Worm (Caenorhabditis elegans) whole organism, L4 larva: Measurements from ENCODE around the gene B0250.7.

ENCODE experiments used
- D1046.2 ChIP-seq: fragments of 200-800 bp; sonication (Bioruptor generic); IDR thresholded peaks from 2 replicates; pipeline ENCODE4 v1.3.6; 2022; ENCODE audit warnings: missing genetic modification characterization, missing compliant biosample characterization
- F10B5.3 ChIP-seq: sonication (generic microtip); optimal IDR thresholded peaks from 2 replicates; lab custom pipeline; 2016; ENCODE audit warnings: mild to moderate bottlenecking, missing genetic modification characterization, missing compliant biosample characterization
- F26F4.8 ChIP-seq: fragments of 200-800 bp; sonication (Bioruptor generic); conservative IDR thresholded peaks from 2 replicates; pipeline ENCODE4 v1.3.6; 2022; ENCODE audit warnings: missing genetic modification characterization, missing compliant biosample characterization
- R02D3.7 ChIP-seq: fragments of 150-350 bp; sonication (generic microtip); optimal IDR thresholded peaks from 3 replicates; lab custom pipeline; 2014; ENCODE audit warnings: missing biosample characterization, missing genetic modification characterization
- Y105C5A.15 ChIP-seq: fragments of 200-800 bp; sonication (Bioruptor generic); IDR thresholded peaks from 2 replicates; pipeline ENCODE4 v1.3.6; 2022; ENCODE audit warnings: missing genetic modification characterization, missing compliant biosample characterization
- Y48G9A.11 ChIP-seq: fragments of 200-800 bp; sonication (Bioruptor generic); IDR thresholded peaks from 2 replicates; pipeline ENCODE4 v1.3.6; 2022; ENCODE audit warnings: missing genetic modification reagents, missing genetic modification characterization, missing compliant biosample characterization
- Y75B8A.6 ChIP-seq: fragments of 200-800 bp; sonication (Bioruptor generic); IDR thresholded peaks from 2 replicates; pipeline ENCODE4 v1.3.6; 2022; ENCODE audit warnings: missing genetic modification reagents, missing genetic modification characterization, missing compliant biosample characterization
- ZK337.2 ChIP-seq: fragments of 200-800 bp; sonication (Bioruptor generic); IDR thresholded peaks from 2 replicates; pipeline ENCODE4 v1.3.6; 2022; ENCODE audit warnings: missing genetic modification reagents, missing genetic modification characterization, missing compliant biosample characterization
- ZK546.5 ChIP-seq, 2 experiments: sonication (generic microtip); optimal IDR thresholded peaks; 2 replicates each; lab custom pipeline; 2017; ENCODE audit warnings: missing biosample characterization in 2 of 2, missing genetic modification characterization in 2 of 2
- aha-1 ChIP-seq: fragments of 150-350 bp; peaks from one replicate; lab custom pipeline; 2014; ENCODE audit warnings: missing biosample characterization, missing genetic modification characterization
- ama-1 ChIP-seq: fragments of 150-350 bp; optimal IDR thresholded peaks from 2 replicates; lab custom pipeline; 2014; ENCODE audit warnings: inconsistent platforms, mixed read lengths
- attf-4 ChIP-seq: sonication (generic microtip); optimal IDR thresholded peaks from 3 replicates; lab custom pipeline; 2017; ENCODE audit warnings: missing biosample characterization, missing genetic modification characterization
- ceh-44 ChIP-seq: fragments of 200-800 bp; sonication (Bioruptor generic); IDR thresholded peaks from 2 replicates; pipeline ENCODE4 v1.3.6; 2022; ENCODE audit warnings: missing genetic modification reagents, missing genetic modification characterization, missing compliant biosample characterization
- ces-1 ChIP-seq: fragments of 150-350 bp; sonication (generic microtip); optimal IDR thresholded peaks from 4 replicates; lab custom pipeline; 2014; ENCODE audit warnings: missing biosample characterization, missing genetic modification reagents, missing genetic modification characterization
- daf-12 ChIP-seq: fragments of 150-350 bp; optimal IDR thresholded peaks from 2 replicates; lab custom pipeline; 2014; ENCODE audit warnings: missing biosample characterization, missing genetic modification reagents, missing genetic modification characterization
- daf-8 ChIP-seq: fragments of 200-800 bp; sonication (Bioruptor generic); IDR thresholded peaks from 2 replicates; pipeline ENCODE4 v1.3.6; 2022; ENCODE audit warnings: missing genetic modification characterization, missing compliant biosample characterization
- dmd-9 ChIP-seq: fragments of 200-800 bp; sonication (Bioruptor generic); IDR thresholded peaks from 2 replicates; pipeline ENCODE4 v1.3.6; 2022; ENCODE audit warnings: missing genetic modification reagents, missing genetic modification characterization, missing compliant biosample characterization
- dve-1 ChIP-seq: sonication (generic microtip); optimal IDR thresholded peaks from 2 replicates; lab custom pipeline; 2017; ENCODE audit warnings: antibody characterized with exemption, mild to moderate bottlenecking, missing genetic modification characterization, missing compliant biosample characterization; ENCODE audit not compliant: insufficient read depth
- fos-1 ChIP-seq: fragments of 150-350 bp; optimal IDR thresholded peaks from 2 replicates; lab custom pipeline; 2014; ENCODE audit warnings: missing biosample characterization, missing genetic modification characterization
- gei-8 ChIP-seq: fragments of 200-800 bp; sonication (Bioruptor generic); optimal IDR thresholded peaks from 2 replicates; lab custom pipeline; 2018; ENCODE audit warnings: mild to moderate bottlenecking, missing genetic modification characterization, missing compliant biosample characterization
- hif-1 ChIP-seq, 2 experiments: sonication (generic microtip); optimal IDR thresholded peaks; 2 replicates each; lab custom pipeline; 2016 to 2017; ENCODE audit warnings: missing compliant biosample characterization in 2 of 2, missing genetic modification characterization in 2 of 2, missing genetic modification reagents in 2 of 2, missing genotype in 2 of 2, mild to moderate bottlenecking in 1 of 2
- hlh-11 ChIP-seq: fragments of 200-800 bp; sonication (Bioruptor generic); optimal IDR thresholded peaks from 2 replicates; lab custom pipeline; 2018; ENCODE audit warnings: mild to moderate bottlenecking, missing genetic modification characterization, missing compliant biosample characterization
- jun-1 ChIP-seq: fragments of 150-350 bp; optimal IDR thresholded peaks from 2 replicates; lab custom pipeline; 2014; ENCODE audit warnings: missing biosample characterization, missing genetic modification reagents, missing genetic modification characterization
- lim-7 ChIP-seq: fragments of 200-800 bp; sonication (Bioruptor generic); IDR thresholded peaks from 2 replicates; pipeline ENCODE4 v1.3.6; 2022; ENCODE audit warnings: missing genetic modification characterization, missing compliant biosample characterization
- lin-1 ChIP-seq: fragments of 200-800 bp; sonication (Bioruptor generic); IDR thresholded peaks from 2 replicates; pipeline ENCODE4 v1.3.6; 2022; ENCODE audit warnings: missing genetic modification reagents, missing genetic modification characterization, missing compliant biosample characterization
- lin-29 ChIP-seq: fragments of 200-800 bp; sonication (Bioruptor generic); IDR thresholded peaks from 2 replicates; pipeline ENCODE4 v1.3.6; 2022; ENCODE audit warnings: missing genetic modification reagents, missing genetic modification characterization, missing compliant biosample characterization
- lir-3 ChIP-seq: sonication (generic microtip); optimal IDR thresholded peaks from 2 replicates; lab custom pipeline; 2016; ENCODE audit warnings: mild to moderate bottlenecking, missing genetic modification characterization, missing compliant biosample characterization
- lsy-2 ChIP-seq, 2 experiments: fragments of 150-350 bp in 1 of 2; sonication (generic microtip) in 1 of 2; optimal IDR thresholded peaks; 2 replicates each; lab custom pipeline; 2014 to 2017; ENCODE audit warnings: missing biosample characterization in 2 of 2, missing genetic modification characterization in 2 of 2
- madf-5 ChIP-seq, 2 experiments: fragments of 200-800 bp; sonication (Bioruptor generic); IDR thresholded peaks; 2 replicates each; pipeline ENCODE4 v1.3.6; 2022; ENCODE audit warnings: missing compliant biosample characterization in 2 of 2, missing genetic modification characterization in 2 of 2
- madf-9 ChIP-seq: fragments of 200-800 bp; sonication (Bioruptor generic); conservative IDR thresholded peaks from 2 replicates; pipeline ENCODE4 v1.3.6; 2022; ENCODE audit warnings: missing genetic modification reagents, missing genetic modification characterization, missing compliant biosample characterization
- mes-2 ChIP-seq: sonication (generic microtip); optimal IDR thresholded peaks from 2 replicates; lab custom pipeline; 2016; ENCODE audit warnings: missing genotype, mild to moderate bottlenecking, missing genetic modification characterization, missing compliant biosample characterization; ENCODE audit not compliant: poor library complexity, severe bottlenecking
- mxl-3 ChIP-seq: fragments of 200-800 bp; sonication (Bioruptor generic); optimal IDR thresholded peaks from 2 replicates; lab custom pipeline; 2018; ENCODE audit warnings: mild to moderate bottlenecking, missing genetic modification characterization, missing compliant biosample characterization
- nhr-11 ChIP-seq: fragments of 150-350 bp; optimal IDR thresholded peaks from 2 replicates; lab custom pipeline; 2014; ENCODE audit warnings: missing biosample characterization, missing genetic modification characterization
- nhr-237 ChIP-seq: sonication (generic microtip); optimal IDR thresholded peaks from 2 replicates; lab custom pipeline; 2017; ENCODE audit warnings: missing biosample characterization, missing genetic modification characterization
- nhr-25 ChIP-seq: sonication (generic microtip); optimal IDR thresholded peaks from 2 replicates; lab custom pipeline; 2017; ENCODE audit warnings: missing genetic modification characterization, mild to moderate bottlenecking, missing compliant biosample characterization, antibody characterized with exemption, moderate library complexity, borderline replicate concordance; ENCODE audit not compliant: insufficient read depth
- nhr-28 ChIP-seq: fragments of 150-350 bp; optimal IDR thresholded peaks from 2 replicates; lab custom pipeline; 2014; ENCODE audit warnings: missing biosample characterization, missing genetic modification characterization
- nhr-48 ChIP-seq: sonication (generic microtip); optimal IDR thresholded peaks from 2 replicates; lab custom pipeline; 2016; ENCODE audit warnings: mild to moderate bottlenecking, missing genetic modification characterization, missing compliant biosample characterization
- nhr-77 ChIP-seq: fragments of 150-350 bp; optimal IDR thresholded peaks from 2 replicates; lab custom pipeline; 2014; ENCODE audit warnings: missing biosample characterization, missing genetic modification characterization
- php-3 ChIP-seq: fragments of 200-800 bp; sonication (Bioruptor generic); IDR thresholded peaks from 2 replicates; pipeline ENCODE4 v1.3.6; 2022; ENCODE audit warnings: missing genetic modification reagents, missing genetic modification characterization, missing compliant biosample characterization
- pqm-1 ChIP-seq: sonication (generic microtip); optimal IDR thresholded peaks from 2 replicates; lab custom pipeline; 2017; ENCODE audit warnings: missing biosample characterization, missing genetic modification characterization
- saeg-2 ChIP-seq: fragments of 200-800 bp; sonication (Bioruptor generic); IDR thresholded peaks from 2 replicates; pipeline ENCODE4 v1.3.6; 2022; ENCODE audit warnings: missing genetic modification reagents, missing genetic modification characterization, missing compliant biosample characterization
- skn-1 ChIP-seq: fragments of 150-350 bp; optimal IDR thresholded peaks from 2 replicates; lab custom pipeline; 2014; ENCODE audit warnings: missing biosample characterization, missing genetic modification characterization
- snpc-4 ChIP-seq: fragments of 150-350 bp; optimal IDR thresholded peaks from 2 replicates; lab custom pipeline; 2014; ENCODE audit warnings: missing biosample characterization, missing genetic modification characterization
- spr-1 ChIP-seq: sonication (generic microtip); optimal IDR thresholded peaks from 2 replicates; lab custom pipeline; 2016; ENCODE audit warnings: mild to moderate bottlenecking, missing genetic modification characterization, missing compliant biosample characterization
- spr-3 ChIP-seq: fragments of 200-800 bp; sonication (Bioruptor generic); optimal IDR thresholded peaks from 2 replicates; lab custom pipeline; 2018; ENCODE audit warnings: mild to moderate bottlenecking, missing genetic modification characterization, missing compliant biosample characterization
- unc-130 ChIP-seq: sonication (generic microtip); optimal IDR thresholded peaks from 2 replicates; lab custom pipeline; 2016; ENCODE audit warnings: missing genetic modification reagents, missing genetic modification characterization, missing compliant biosample characterization
- unc-62 ChIP-seq, 3 experiments: fragments of 150-350 bp in 1 of 3; sonication (generic microtip); optimal IDR thresholded peaks in 2 of 3; peaks in 1 of 3; 1 replicate in 1 of 3; 2 replicates in 2 of 3; lab custom pipeline; 2014 to 2017; ENCODE audit warnings: missing biosample characterization in 3 of 3, missing genetic modification characterization in 3 of 3, missing genetic modification reagents in 3 of 3, missing genotype in 1 of 3
- zag-1 ChIP-seq: fragments of 150-350 bp; optimal IDR thresholded peaks from 2 replicates; lab custom pipeline; 2014; ENCODE audit warnings: missing biosample characterization, missing genetic modification characterization
- zfp-3 ChIP-seq: fragments of 200-800 bp; sonication (Bioruptor generic); conservative IDR thresholded peaks from 2 replicates; pipeline ENCODE4 v1.3.6; 2022; ENCODE audit warnings: missing genetic modification reagents, missing genetic modification characterization, missing compliant biosample characterization
- zip-11 ChIP-seq: fragments of 200-800 bp; sonication (Bioruptor generic); IDR thresholded peaks from 2 replicates; pipeline ENCODE4 v1.3.6; 2022; ENCODE audit warnings: missing genetic modification characterization, missing compliant biosample characterization

B0250.7 gene

DNA sequence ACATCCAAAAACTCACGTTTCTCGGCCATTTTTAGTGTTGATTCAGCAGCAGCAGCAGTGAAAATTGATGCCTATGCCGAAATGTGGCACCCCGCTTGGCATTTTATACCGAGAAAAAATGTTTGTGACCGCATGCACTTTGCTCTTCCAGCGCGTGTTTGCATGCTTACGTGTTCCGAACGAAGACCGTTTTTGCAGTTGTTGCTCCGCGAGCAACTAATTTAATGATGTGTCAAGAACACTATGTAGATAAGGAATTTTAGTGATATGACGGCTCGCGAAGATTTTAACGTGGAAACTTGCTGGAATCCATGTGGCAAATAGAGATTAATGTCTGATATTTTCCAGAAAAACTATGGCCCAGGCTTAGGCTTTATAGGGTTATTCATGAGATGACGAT is 23.1 kb upstream of the B0250.7 start, which contains the start of gene dct-16 (continued):
- peak; percentile 86 for TF ChIP-seq dve-1 (tag; lab: Kevin White, UChicago)
- TF ChIP-seq F10B5.3 (tag; lab: Kevin White, UChicago): no peak
- TF ChIP-seq mxl-3 (GFP tag; lab: Kevin White, UChicago): peak; percentile 5
- TF ChIP-seq snpc-4 (tag; lab: Kevin White, UChicago): no peak
- no peak for TF ChIP-seq Y105C5A.15 (GFP tag; lab: Robert Waterston, UW)
- no peak for TF ChIP-seq daf-12 (tag; lab: Kevin White, UChicago)
- TF ChIP-seq attf-4 (tag; lab: Kevin White, UChicago): no peak
- no peak for TF ChIP-seq Y48G9A.11 (GFP tag; lab: Robert Waterston, UW)
- TF ChIP-seq daf-8 (GFP tag; lab: Robert Waterston, UW): no peak
- TF ChIP-seq jun-1 (tag; lab: Kevin White, UChicago): no peak
- TF ChIP-seq nhr-237 (tag; lab: Kevin White, UChicago): no peak
- TF ChIP-seq ama-1: no peak
- no peak for TF ChIP-seq zfp-3 (GFP tag; lab: Robert Waterston, UW)
- no peak for TF ChIP-seq ceh-44 (GFP tag; lab: Robert Waterston, UW)
- no peak for TF ChIP-seq lin-29 (GFP tag; lab: Robert Waterston, UW)
- no peak for TF ChIP-seq R02D3.7 (tag; lab: Kevin White, UChicago)
- TF ChIP-seq gei-8: peak; percentile 26
- TF ChIP-seq unc-62 (GFP tag; optimal IDR thresholded peaks at IDR 0.05 in 1 of 2; lab: Kevin White, UChicago): no peak
- no peak for TF ChIP-seq unc-62 (tag; optimal IDR thresholded peaks at IDR 0.05; lab: Kevin White, UChicago)
- TF ChIP-seq ces-1 (GFP tag; lab: Kevin White, UChicago): no peak
- peak; percentile 85 for TF ChIP-seq nhr-48 (tag; lab: Kevin White, UChicago)
- TF ChIP-seq nhr-77 (tag; lab: Kevin White, UChicago): no peak
- TF ChIP-seq zag-1 (tag; lab: Kevin White, UChicago): no peak
- no peak for TF ChIP-seq lim-7
- TF ChIP-seq madf-9: no peak
- TF ChIP-seq php-3 (GFP tag; lab: Robert Waterston, UW): peak; percentile 90
- peak; percentile 56 for TF ChIP-seq pqm-1 (tag; lab: Kevin White, UChicago)
- no peak for TF ChIP-seq D1046.2 (GFP tag; lab: Robert Waterston, UW)
- peak; percentile 58; the same call in 1 of the 2 replicates for TF ChIP-seq saeg-2 (GFP tag; lab: Robert Waterston, UW)
- TF ChIP-seq nhr-11 (tag; lab: Kevin White, UChicago): no peak
- TF ChIP-seq dmd-9 (GFP tag; lab: Robert Waterston, UW): no peak
- TF ChIP-seq nhr-28 (tag; lab: Kevin White, UChicago): peak; percentile 63

- TF ChIP-seq zip-11 (GFP tag; lab: Robert Waterston, UW) (no peak), lsy-2 (tag; optimal IDR thresholded peaks at IDR 0.05; lab: Kevin White, UChicago) (no peak), nhr-25 (no peak), unc-130 (GFP tag; lab: Kevin White, UChicago) (no peak), Y75B8A.6 (GFP tag; lab: Robert Waterston, UW) (peak; percentile 30; the same call in 1 of the 2 replicates), ZK546.5 (tag; optimal IDR thresholded peaks at IDR 0.05; lab: Kevin White, UChicago) (no peak), ZK337.2 (GFP tag; lab: Robert Waterston, UW) (no peak), spr-3 (GFP tag; lab: Kevin White, UChicago) (no peak), madf-9 (0 out of 2 replicates have a peak, but pooled peaks have one; percentile 9), aha-1 (tag; lab: Kevin White, UChicago) (peak; percentile 19), hif-1 (tag; optimal IDR thresholded peaks at IDR 0.05; lab: Kevin White, UChicago) (no peak), lir-3 (tag; lab: Kevin White, UChicago) (no peak), skn-1 (tag; lab: Kevin White, UChicago) (no peak), jun-1 (tag; lab: Kevin White, UChicago) (no peak), F10B5.3 (tag; lab: Kevin White, UChicago) (no peak), madf-5 (GFP tag; IDR thresholded peaks at IDR 0.05; lab: Robert Waterston, UW) (no peak), zfp-3 (GFP tag; lab: Robert Waterston, UW) (peak; percentile 94), fos-1 (tag; lab: Kevin White, UChicago) (no peak), lin-29 (GFP tag; lab: Robert Waterston, UW) (no peak), F26F4.8 (no peak), hlh-11 (tag; lab: Kevin White, UChicago) (peak; percentile 28), saeg-2 (GFP tag; lab: Robert Waterston, UW) (0 out of 2 replicates have a peak, but pooled peaks have one; percentile 49), lin-1 (GFP tag; lab: Robert Waterston, UW) (no peak), mes-2 (tag; lab: Kevin White, UChicago) (no peak), spr-1 (tag; lab: Kevin White, UChicago) (no peak)
Measured at ce11 chrV:20497537-20497936, 21.7 kb upstream of the B0250.7 start.
